Worm (Caenorhabditis elegans) whole organism, late embryonic: Measurements from ENCODE around the gene bath-33.
"Not testable (repeated sequence)": the region's sequence is repeated elsewhere in the genome, so short reads cannot be mapped to it uniquely, and the experiment has no call there.

Experiments
- ceh-24 ChIP-seq: sonication (generic microtip); optimal IDR thresholded peaks from 2 replicates; lab custom pipeline; 2016; ENCODE audit warnings: mild to moderate bottlenecking, missing genetic modification characterization, missing compliant biosample characterization
- nhr-11 ChIP-seq: fragments of 150-350 bp; optimal IDR thresholded peaks from 2 replicates; lab custom pipeline; 2014; ENCODE audit warnings: missing biosample characterization, missing genetic modification characterization

- not testable (repeated sequence) for TF ChIP-seq nhr-11; ceh-24 (tag; lab: Kevin White, UChicago)
Observed at ce11 chrII:1556217-1556616, 49.8 kb downstream of the bath-33 start, which contains the start of the genes fbxb-54 and fbxb-50.
